Fruit fly (Drosophila melanogaster) whole organism, pupa: ENCODE measurements around the gene mRpL11.

Experiments used
- CG15710 ChIP-seq: fragments of 200-800 bp; sonication (Bioruptor generic); optimal IDR thresholded peaks from 2 replicates; lab custom pipeline; 2018; ENCODE audit warnings: missing biosample characterization, mild to moderate bottlenecking, missing genetic modification characterization, moderate library complexity
- CG17806 ChIP-seq: fragments of 200-800 bp; sonication (Bioruptor generic); optimal IDR thresholded peaks from 2 replicates; lab custom pipeline; 2018; ENCODE audit warnings: missing biosample characterization, mild to moderate bottlenecking, missing genetic modification characterization, moderate library complexity
- gl ChIP-seq: fragments of 200-800 bp; sonication (Bioruptor generic); optimal IDR thresholded peaks from 2 replicates; lab custom pipeline; 2018; ENCODE audit warnings: missing biosample characterization, mild to moderate bottlenecking, missing genetic modification characterization

DNA sequence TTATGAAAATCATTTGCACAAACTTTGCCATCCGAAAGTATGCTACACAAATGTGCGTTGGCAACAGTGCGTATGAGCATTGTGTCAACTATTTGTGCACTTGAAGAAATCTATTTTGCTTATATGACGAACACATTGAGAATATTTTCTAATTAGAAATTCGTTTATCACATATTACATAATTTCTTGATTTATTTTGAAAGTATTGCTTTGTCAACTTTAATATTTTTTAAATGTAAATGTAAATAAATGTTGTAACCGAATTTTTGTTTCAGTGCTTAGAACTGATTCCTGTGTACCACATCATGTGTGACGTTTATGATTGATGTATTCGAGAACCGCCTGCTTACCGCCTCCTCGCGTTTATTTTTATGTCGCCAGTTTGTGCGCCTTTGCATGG lies 30.4 kb downstream of the mRpL11 start:
- TF ChIP-seq CG15710 (tag; lab: Kevin White, UChicago) (no peak), CG17806 (tag; lab: Kevin White, UChicago) (no peak), gl (tag; lab: Kevin White, UChicago) (no peak)
